Fruit fly (Drosophila melanogaster): Measurements from ENCODE around the gene Sema1a.

The Sema1a gene

dm6 chr2L:8574947-8575346 is 33.0 kb downstream of the Sema1a start (continued):
- TF ChIP-seq CG18599 (GFP tag; optimal IDR thresholded peaks at IDR 0.05) (peak; percentile 80), Hr3 (GFP tag; optimal IDR thresholded peaks at IDR 0.05) (peak; percentile 86), CG11398 (GFP tag; optimal IDR thresholded peaks at IDR 0.05) (no peak), oc (tag; optimal IDR thresholded peaks at IDR 0.05) (peak; percentile 87), C15 (GFP tag; IDR thresholded peaks at IDR 0.05) (peak; percentile 64; the same call in 1 of the 3 replicates), Gsc (GFP tag; IDR thresholded peaks at IDR 0.05) (peak; percentile 79), CG1602 (GFP tag; optimal IDR thresholded peaks at IDR 0.05) (peak; percentile 79), CG2129 (GFP tag; IDR thresholded peaks at IDR 0.05; ENCODE audit: partially characterized antibody) (no peak), ro (GFP tag; IDR thresholded peaks at IDR 0.05) (peak; percentile 47; the same call in 1 of the 2 replicates), Gug (GFP tag; IDR thresholded peaks at IDR 0.05) (peak; percentile 70; the same call in 3 of the 4 replicates), CrebB (tag; optimal IDR thresholded peaks at IDR 0.05) (peak; percentile 68), crc (GFP tag; optimal IDR thresholded peaks at IDR 0.05) (no peak), Poxn (GFP tag; IDR thresholded peaks at IDR 0.05) (no peak), Ets65A (GFP tag) (peak; percentile 92), CG7271 (tag; optimal IDR thresholded peaks at IDR 0.05) (peak; percentile 74), salm (tag; optimal IDR thresholded peaks at IDR 0.05) (peak; percentile 86), yki (optimal IDR thresholded peaks at IDR 0.05) (no peak), tll (GFP tag; optimal IDR thresholded peaks at IDR 0.05) (no peak), CG7928 (GFP tag; optimal IDR thresholded peaks at IDR 0.05) (no peak), CG31441 (GFP tag; IDR thresholded peaks at IDR 0.05) (peak; percentile 96), CG10462 (GFP tag; optimal IDR thresholded peaks at IDR 0.05) (peak; percentile 72), CG3838 (GFP tag; optimal IDR thresholded peaks at IDR 0.05) (peak; percentile 46), Drgx (GFP tag; IDR thresholded peaks at IDR 0.05) (peak; percentile 95), CG4282 (GFP tag; optimal IDR thresholded peaks at IDR 0.05) (peak; percentile 16), fd64A (GFP tag; optimal IDR thresholded peaks at IDR 0.05) (peak; percentile 73), CG10366 (GFP tag; IDR thresholded peaks at IDR 0.05) (peak; percentile 86), zen (tag; optimal IDR thresholded peaks at IDR 0.05) (peak; percentile 86), H2.0 (GFP tag; IDR thresholded peaks at IDR 0.05) (peak; percentile 88), Dip2 (GFP tag; IDR thresholded peaks at IDR 0.05) (no peak), p53 (GFP tag; optimal IDR thresholded peaks at IDR 0.05) (no peak), fu2 (GFP tag; optimal IDR thresholded peaks at IDR 0.05) (no peak), D19A (tag; optimal IDR thresholded peaks at IDR 0.05) (peak; percentile 85), pfk (GFP tag; optimal IDR thresholded peaks at IDR 0.05) (no peak), Nf-YC (tag; optimal IDR thresholded peaks at IDR 0.05) (no peak), lbe (GFP tag; optimal IDR thresholded peaks at IDR 0.05) (peak; percentile 70), CG30020 (tag; optimal IDR thresholded peaks at IDR 0.05) (peak; percentile 30), CG42726 (GFP tag; IDR thresholded peaks at IDR 0.05; ENCODE audit: partially characterized antibody) (0 out of 2 replicates have a peak, but pooled peaks have one; percentile 41), Lpt (GFP tag; optimal IDR thresholded peaks at IDR 0.05) (no peak), croc (GFP tag; conservative IDR thresholded peaks at IDR 0.05) (peak; percentile 87), dpn (GFP tag; optimal IDR thresholded peaks at IDR 0.05) (peak in 1 of 2 experiments; percentile 86), her (GFP tag; optimal IDR thresholded peaks at IDR 0.05) (no peak), en (GFP tag; optimal IDR thresholded peaks at IDR 0.05) (peak; percentile 5), CG13123 (GFP tag; optimal IDR thresholded peaks at IDR 0.05) (peak; percentile 62), CG18619 (GFP tag; optimal IDR thresholded peaks at IDR 0.05) (peak; percentile 66), sisA (GFP tag; IDR thresholded peaks at IDR 0.05) (peak; percentile 88), CG4730 (GFP tag; IDR thresholded peaks at IDR 0.05) (peak; percentile 84), CG17328 (GFP tag; IDR thresholded peaks at IDR 0.05) (peak; percentile 96), amos (GFP tag; IDR thresholded peaks at IDR 0.05; ENCODE audit: partially characterized antibody) (no peak), Atf3 (GFP tag; optimal IDR thresholded peaks at IDR 0.05) (peak; percentile 46), crp (GFP tag; optimal IDR thresholded peaks at IDR 0.05) (peak in 1 of 2 experiments; percentile 11), Hr78 (GFP tag; optimal IDR thresholded peaks at IDR 0.05) (peak in 1 of 2 experiments; percentile 61)

Data from whole organism, embryonic.